Worm (Caenorhabditis elegans) whole organism, L4/young adult: ENCODE data around the gene K02E2.8.

Source experiments
- W03F9.2 ChIP-seq: fragments of 150-350 bp; optimal IDR thresholded peaks from 2 replicates; lab custom pipeline; 2014; ENCODE audit warnings: missing biosample characterization, missing genetic modification characterization
- dao-5 ChIP-seq: sonication (generic microtip); optimal IDR thresholded peaks from 2 replicates; lab custom pipeline; 2016; ENCODE audit warnings: missing genotype, missing genetic modification characterization, moderate library complexity, missing compliant biosample characterization
- him-1 ChIP-seq: sonication (generic microtip); optimal IDR thresholded peaks from 2 replicates; lab custom pipeline; 2016; ENCODE audit warnings: missing genotype, missing genetic modification reagents, missing genetic modification characterization, missing compliant biosample characterization

K02E2.8 gene

DNA sequence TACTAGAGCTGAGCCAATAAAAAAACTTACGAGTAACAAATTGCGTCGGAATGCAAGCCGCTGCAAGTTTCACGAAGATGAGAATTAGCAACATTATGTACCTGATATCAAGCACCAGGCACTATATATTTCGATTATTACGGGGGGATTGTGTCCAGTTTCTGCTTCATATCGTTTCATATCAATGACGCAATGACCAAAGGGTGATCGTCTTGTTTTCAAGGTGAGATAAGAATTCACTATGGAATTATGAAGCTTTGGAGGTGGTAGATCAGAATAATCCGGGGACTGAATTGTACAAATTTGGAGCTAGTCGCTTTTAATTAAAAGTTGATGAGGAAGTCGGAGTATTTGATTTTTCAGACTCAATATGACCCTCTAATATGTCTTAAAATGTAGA is at the start of gene K02E2.8:
Gene K02E2.8, minus strand, starts transcription at position 101 of the 400 bp plus-strand sequence.
- TF ChIP-seq dao-5 (tag; lab: Kevin White, UChicago) (no peak), W03F9.2 (tag; lab: Kevin White, UChicago) (no peak), him-1 (tag; lab: Kevin White, UChicago) (no peak)

DNA sequence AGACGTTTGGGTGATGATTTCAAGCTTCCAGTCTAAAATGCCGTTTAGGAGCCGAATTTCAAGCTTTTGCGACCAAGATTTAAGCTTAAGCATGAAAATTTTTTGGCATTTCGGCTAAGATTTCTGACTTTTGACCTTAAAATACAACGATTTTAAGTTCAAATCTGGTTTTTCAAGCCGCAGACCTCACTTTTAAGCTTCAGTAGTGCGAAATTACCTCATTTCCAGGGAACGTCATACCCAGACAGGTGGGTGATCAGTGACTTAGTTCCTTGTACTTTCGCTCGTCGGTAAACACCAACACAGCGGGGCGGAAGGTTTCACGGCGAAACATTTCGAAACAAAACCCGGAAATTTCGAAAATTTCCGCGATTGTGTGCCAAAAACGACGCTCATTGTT is 49.6 kb upstream of the K02E2.8 start:
- TF ChIP-seq him-1 (tag; lab: Kevin White, UChicago) (no peak), dao-5 (tag; lab: Kevin White, UChicago) (no peak), W03F9.2 (tag; lab: Kevin White, UChicago) (no peak)

DNA sequence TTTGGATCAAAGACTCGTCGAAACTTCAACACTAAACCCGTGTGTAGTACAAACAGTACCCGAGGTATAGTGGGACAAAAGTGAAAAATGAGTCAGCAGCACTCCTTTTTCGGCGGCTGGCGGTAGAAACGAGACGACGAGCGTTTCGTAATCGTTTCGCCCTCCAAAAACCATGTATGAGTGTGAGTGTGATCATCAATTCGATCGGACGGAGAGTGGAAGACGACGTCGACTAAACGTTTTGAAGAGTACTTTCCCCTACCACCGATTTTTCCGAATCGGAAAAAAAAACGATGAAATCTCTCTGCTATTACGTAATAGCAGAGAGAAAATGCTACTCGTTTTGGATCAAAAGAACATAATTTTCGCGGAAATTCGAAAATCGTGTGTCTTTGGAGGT is 48.7 kb upstream of the K02E2.8 start:
- TF ChIP-seq him-1 (tag; lab: Kevin White, UChicago): no peak

DNA sequence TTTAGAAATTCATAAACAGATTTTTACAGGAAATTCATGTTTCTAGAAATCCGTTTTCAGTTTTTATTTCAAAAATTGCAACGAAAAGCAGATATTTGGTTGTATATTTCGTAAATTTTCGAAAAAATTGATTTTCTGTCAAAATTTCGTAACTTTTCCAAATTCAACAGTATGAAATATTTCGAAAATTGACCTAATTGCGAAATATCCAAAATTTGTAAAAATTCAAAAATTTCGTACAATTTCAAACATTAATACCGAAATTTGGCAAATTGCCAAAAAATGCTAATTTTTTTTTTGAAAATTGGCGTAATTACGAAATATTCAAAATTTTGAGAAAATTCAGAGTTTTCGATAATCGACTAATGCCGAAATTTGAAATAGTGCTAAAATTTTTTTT is 47.2 kb upstream of the K02E2.8 start:
- TF ChIP-seq W03F9.2 (tag; lab: Kevin White, UChicago) (no peak), dao-5 (tag; lab: Kevin White, UChicago) (no peak), him-1 (tag; lab: Kevin White, UChicago) (no peak)

DNA sequence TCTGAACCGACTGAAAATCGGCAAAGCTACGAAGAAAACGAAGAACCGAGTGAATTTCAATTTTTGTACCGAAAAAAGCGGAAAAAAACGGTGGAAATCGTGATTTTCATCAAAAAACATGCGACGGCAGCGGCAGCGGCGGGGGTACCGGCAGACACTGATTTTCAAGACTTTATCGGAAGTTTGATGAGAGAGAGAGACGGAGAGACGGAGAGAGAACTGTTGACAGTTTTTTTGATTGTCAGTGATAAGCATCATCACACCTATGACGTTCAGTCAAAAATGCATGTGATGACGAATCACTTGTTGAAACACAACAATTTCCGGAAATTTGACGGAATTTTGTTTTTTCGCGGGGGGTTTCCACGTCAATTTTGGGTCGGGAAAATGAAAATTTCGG is 46.7 kb upstream of the K02E2.8 start:
- TF ChIP-seq W03F9.2 (tag; lab: Kevin White, UChicago) (no peak), dao-5 (tag; lab: Kevin White, UChicago) (no peak), him-1 (tag; lab: Kevin White, UChicago) (no peak)

DNA sequence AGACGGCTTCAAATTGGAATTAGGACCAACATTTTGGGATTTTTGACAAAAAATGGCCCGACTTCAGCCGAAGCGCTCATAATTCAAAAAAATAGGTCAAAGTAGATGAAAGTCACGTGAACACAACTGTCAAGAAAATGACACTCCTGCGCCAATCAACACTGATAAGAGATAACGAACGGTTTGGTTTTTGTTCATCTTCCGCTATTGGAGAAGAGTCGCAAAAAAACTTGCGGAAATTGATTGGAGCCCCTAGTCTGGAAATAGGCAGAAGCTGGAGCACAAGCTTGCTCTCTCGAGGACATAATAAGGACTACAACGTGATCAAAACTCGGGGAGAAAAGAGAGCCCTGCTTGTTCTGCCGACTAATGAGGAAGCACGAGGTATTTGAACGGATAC is 45.5 kb upstream of the K02E2.8 start:
- TF ChIP-seq W03F9.2 (tag; lab: Kevin White, UChicago) (no peak), him-1 (tag; lab: Kevin White, UChicago) (no peak), dao-5 (tag; lab: Kevin White, UChicago) (no peak)

DNA sequence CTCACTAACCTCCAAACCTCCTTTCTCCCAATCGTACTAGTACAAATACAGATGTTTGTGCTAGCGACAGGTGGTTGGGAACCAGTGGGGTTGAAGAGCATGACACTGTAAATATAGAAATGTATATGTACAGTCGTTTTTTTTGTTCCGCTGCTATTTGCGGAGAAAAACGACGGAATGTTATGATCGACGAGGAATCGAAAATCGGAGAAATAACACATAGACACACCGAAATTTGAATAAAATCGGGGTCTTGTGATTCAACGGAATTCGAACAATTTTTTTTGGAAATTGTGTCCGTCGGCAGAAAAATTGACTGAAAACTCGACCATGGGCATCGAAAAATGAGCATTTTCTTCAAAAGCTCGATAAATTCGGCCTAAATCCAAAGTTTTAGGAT is 44.9 kb upstream of the K02E2.8 start, which contains the start of gene F53H2.3:
Gene F53H2.3, minus strand, starts transcription at position 101 of the 400 bp plus-strand sequence.
- TF ChIP-seq him-1 (tag; lab: Kevin White, UChicago) (no peak), dao-5 (tag; lab: Kevin White, UChicago) (no peak)

DNA sequence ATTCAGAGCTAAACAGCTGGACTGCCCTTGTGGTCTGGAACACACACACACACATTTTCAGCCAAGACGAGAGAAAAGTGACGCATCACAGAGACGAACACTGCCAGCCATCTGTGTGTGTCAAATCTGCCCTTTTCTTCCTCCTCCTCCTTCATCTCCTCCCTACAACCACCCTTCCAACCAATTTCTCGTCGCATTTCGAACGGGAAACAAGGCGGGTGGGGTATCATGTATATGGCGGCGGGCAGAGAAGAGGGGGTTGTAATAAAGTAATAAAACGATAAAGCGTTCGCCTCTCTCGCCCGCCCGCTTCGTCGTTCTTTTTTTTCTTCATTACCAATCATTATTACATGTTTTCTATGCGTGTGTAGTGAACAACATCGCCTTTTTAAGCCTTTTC is 43.5 kb upstream of the K02E2.8 start:
- TF ChIP-seq him-1 (tag; lab: Kevin White, UChicago): no peak
- TF ChIP-seq W03F9.2 (tag; lab: Kevin White, UChicago): no peak
- no peak for TF ChIP-seq dao-5 (tag; lab: Kevin White, UChicago)

DNA sequence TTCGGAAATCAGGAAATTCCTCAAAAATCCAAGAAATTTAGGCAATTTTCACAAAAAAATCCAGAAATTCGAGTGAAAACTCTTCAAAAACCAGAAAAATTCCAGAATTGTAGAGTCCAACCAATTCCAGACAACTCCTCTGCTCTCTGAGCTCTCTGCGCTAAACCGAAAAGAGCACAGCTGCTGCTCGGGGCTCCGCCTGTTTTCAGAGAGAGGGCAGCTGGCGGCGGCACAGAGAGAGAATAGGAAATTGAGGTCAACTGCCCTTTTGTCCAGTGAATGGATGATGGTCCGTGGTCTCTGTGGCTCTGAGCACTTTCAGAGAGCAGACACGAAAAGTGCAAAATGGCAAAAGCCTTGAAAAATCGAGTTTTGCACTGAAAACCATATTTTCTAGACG is 42.3 kb upstream of the K02E2.8 start:
- TF ChIP-seq him-1 (tag; lab: Kevin White, UChicago): no peak
- TF ChIP-seq W03F9.2 (tag; lab: Kevin White, UChicago): no peak
- no peak for TF ChIP-seq dao-5 (tag; lab: Kevin White, UChicago)

DNA sequence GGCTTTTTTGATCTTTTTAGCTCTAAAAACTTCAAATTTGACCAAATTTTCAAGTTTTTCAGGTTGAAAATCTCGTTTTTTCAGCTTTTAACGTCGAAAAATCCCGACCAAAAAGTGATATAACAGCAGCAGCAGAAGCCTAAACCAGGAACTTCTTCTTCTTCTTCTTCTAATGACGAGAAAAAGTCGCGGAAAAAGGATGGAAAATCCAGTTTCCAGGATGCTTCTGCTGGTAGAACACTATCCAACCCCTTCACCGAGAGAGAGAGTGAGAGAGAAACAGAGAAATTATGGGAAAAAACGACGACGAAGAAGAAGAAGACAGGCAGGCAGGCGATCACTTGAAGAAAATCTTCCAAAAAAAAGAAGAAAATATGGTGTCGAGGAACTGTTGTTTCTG is 40.1 kb upstream of the K02E2.8 start:
- TF ChIP-seq him-1 (tag; lab: Kevin White, UChicago): no peak
- TF ChIP-seq dao-5 (tag; lab: Kevin White, UChicago): no peak
- TF ChIP-seq W03F9.2 (tag; lab: Kevin White, UChicago): no peak

DNA sequence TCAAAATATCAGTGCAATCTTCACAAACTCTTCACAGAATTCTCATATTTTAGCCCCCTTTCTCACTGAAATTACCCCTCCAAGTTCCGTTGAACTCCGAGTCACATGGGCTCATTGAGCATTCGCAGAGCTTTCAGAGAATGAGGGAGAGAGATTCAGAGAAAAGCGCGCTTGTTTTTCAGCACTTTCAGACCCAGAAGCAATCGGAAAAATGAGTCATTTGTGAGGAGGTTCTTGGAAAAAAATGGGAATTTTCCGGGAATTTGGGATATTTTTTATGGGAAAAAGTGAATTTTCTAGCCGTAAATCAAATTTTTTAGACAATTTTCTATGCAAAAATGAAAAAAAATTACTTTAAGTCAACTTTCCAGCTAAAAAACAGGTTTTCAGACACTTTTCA is 36.1 kb upstream of the K02E2.8 start:
- TF ChIP-seq dao-5 (tag; lab: Kevin White, UChicago) (no peak), him-1 (tag; lab: Kevin White, UChicago) (no peak), W03F9.2 (tag; lab: Kevin White, UChicago) (no peak)

DNA sequence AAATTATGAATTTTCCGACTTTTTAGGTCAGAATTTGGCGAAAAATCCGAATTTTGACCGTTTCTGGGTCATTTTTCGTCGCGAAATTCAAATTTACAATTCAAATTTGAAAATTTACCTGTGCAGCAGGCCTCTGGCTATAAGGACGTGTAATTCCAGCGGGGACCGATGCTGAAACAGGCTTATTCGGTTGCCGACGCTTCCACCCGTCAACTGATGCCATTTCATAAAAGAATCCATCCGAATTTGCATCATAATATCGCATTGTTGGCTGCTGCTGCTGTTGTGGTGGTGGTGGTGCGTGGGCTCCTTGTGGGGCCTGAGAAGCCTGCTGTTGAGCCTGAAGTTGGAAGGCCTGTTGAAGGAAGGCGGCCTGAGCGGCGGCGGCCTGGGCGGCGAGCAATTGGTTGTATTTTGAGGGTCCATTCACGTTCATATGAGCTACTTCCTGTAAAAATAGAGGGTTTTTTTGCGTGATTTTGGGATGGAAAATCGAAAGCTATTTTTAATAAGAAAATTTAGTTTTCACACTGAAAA is 32.9 kb upstream of the K02E2.8 start:
- no peak for TF ChIP-seq W03F9.2 (tag; lab: Kevin White, UChicago)
- no peak for TF ChIP-seq him-1 (tag; lab: Kevin White, UChicago)
- no peak for TF ChIP-seq dao-5 (tag; lab: Kevin White, UChicago)

DNA sequence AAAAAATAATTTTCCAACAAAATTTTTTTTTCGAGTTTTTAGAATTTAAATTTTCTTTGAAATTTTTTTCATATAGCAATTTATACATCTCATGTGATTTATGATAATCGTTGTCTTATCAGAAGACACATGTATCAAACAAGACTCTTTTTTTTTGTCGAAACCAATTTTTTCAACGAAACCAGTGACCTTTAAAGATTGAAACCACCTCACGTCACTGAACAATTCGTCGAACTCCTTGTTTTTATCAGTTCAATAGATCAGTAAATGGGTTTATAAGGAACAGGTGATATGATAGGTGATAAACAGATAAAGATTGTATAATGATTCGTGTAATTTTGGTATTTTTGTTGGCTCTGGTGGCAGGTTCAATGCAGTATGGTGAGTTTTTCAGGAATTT is 27.0 kb upstream of the K02E2.8 start, which contains the start of gene cnc-7:
Gene cnc-7, plus strand, starts transcription at position 301 of the 400 bp plus-strand sequence.
- TF ChIP-seq dao-5 (tag; lab: Kevin White, UChicago) (no peak), him-1 (tag; lab: Kevin White, UChicago) (no peak), W03F9.2 (tag; lab: Kevin White, UChicago) (no peak)

DNA sequence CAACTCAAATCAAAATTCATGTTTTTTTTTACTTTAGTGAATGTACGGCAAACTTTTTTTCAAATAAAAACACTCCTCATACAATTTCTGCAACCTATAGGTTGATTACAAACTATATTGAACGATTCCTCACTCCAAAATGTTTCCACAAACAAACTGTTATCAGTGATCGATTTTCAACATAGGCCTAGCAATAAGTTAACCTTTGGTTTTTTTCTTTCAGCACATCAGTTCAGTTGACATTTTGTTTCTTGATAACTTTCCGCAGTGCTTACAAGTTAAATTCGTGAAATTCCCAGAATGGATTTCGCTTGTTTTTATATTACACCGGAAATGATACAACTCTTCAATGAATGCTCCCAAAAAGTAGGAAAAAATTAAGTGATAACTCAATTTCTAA is 20.7 kb upstream of the K02E2.8 start, which contains the start of gene F53H2.1:
Gene F53H2.1, plus strand, starts transcription at position 301 of the 400 bp plus-strand sequence.
- no peak for TF ChIP-seq dao-5 (tag; lab: Kevin White, UChicago)
- no peak for TF ChIP-seq him-1 (tag; lab: Kevin White, UChicago)
- TF ChIP-seq W03F9.2 (tag; lab: Kevin White, UChicago): no peak
